Fruit fly (Drosophila melanogaster): ENCODE data around the gene CG11590.

The CG11590 gene

DNA sequence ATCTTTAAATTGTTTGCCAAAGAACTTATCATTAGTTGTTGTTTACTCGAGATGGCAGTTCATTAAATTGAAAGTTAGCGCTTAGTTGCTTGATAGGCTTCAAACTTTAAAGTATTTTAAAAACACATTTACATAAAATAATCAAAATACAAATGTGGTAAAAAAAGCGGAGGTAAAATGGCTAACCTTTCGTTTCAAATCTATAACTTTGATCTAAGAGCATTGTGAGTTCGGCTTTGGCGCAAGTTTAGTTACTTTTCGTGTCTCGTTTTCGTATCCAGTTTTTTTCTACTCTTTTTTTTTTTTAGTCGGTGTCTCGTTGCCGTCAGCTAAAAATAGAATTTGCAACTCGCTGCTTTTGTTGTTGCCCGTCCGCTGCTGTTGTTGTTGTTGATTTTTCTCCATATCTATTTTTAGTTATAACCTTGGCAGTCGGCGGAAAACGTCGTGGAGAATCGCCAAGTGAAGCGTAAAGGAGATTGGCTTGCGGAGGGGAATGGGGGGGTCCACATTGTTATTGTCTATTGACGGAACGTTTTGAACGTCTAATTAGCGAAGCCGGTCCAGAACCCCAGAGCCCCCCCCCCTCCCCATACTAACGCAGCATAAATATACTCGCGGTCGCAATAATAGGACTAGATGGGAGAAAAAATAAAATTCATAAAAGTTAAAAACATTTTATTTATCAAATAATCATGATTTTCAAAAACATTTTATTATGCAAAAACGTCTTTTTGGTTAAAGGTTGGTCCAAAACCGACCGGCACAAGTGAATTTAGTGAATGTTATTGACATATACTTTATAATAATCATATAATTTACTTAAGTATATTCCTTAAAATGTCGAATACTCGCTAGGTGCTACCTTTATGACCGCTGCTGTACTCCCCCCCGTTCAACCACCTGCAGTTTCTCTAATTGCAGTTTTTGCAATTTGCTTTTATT lies 14.8 kb downstream of the CG11590 start (continued):
- TF ChIP-seq ac (GFP tag; optimal IDR thresholded peaks at IDR 0.05) (no peak), bigmax (GFP tag; optimal IDR thresholded peaks at IDR 0.05) (no peak), Lim3 (GFP tag; IDR thresholded peaks at IDR 0.05) (no peak), CG2129 (GFP tag; IDR thresholded peaks at IDR 0.05; ENCODE audit: partially characterized antibody) (no peak), Adf1 (GFP tag; IDR thresholded peaks at IDR 0.05) (no peak), sd (tag; optimal IDR thresholded peaks at IDR 0.05) (no peak), HLHmδ (GFP tag; optimal IDR thresholded peaks at IDR 0.05) (no peak), scrt (GFP tag; optimal IDR thresholded peaks at IDR 0.05) (peak; percentile 43), CG32532 (GFP tag; IDR thresholded peaks at IDR 0.05) (peak; percentile 70), shn (GFP tag; optimal IDR thresholded peaks at IDR 0.05) (no peak), CG8944 (GFP tag; optimal IDR thresholded peaks at IDR 0.05) (no peak)

DNA sequence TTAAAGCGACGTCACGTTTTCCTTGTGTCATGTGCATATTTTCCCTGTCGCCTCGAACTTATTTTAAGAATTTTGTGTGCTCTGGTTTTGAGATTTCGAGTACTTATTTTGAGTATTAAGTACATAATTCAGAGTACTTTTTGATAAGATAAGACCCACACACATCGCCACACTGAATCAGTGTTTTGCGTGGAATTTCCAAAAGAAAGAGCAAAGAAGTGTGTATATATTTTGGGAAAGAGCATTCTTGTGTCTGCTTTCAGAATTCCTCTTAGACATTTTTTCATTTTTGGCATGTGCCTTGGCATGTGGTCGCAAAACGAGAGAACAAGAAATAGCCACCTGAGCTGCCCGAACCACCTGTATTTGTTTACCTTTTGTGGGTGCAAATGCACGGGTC lies 15.9 kb downstream of the CG11590 start:
- TF ChIP-seq Med (GFP tag), result peak; percentile 63
- TF ChIP-seq Ptx1 (GFP tag; IDR thresholded peaks at IDR 0.05), result no peak
- TF ChIP-seq ranshi (GFP tag; IDR thresholded peaks at IDR 0.05), result no peak
- TF ChIP-seq D (optimal IDR thresholded peaks at IDR 0.05), result no peak
- no peak for TF ChIP-seq D (GFP tag; optimal IDR thresholded peaks at IDR 0.05)
- no peak for TF ChIP-seq scrt (GFP tag; optimal IDR thresholded peaks at IDR 0.05)
- no peak for TF ChIP-seq CG11723 (GFP tag; optimal IDR thresholded peaks at IDR 0.05)
- peak; percentile 10 for TF ChIP-seq grau (tag; optimal IDR thresholded peaks at IDR 0.05)
- TF ChIP-seq stwl (tag; optimal IDR thresholded peaks at IDR 0.05), result no peak
- TF ChIP-seq ATbp (GFP tag; optimal IDR thresholded peaks at IDR 0.05), result no peak
- TF ChIP-seq Rfx (GFP tag; IDR thresholded peaks at IDR 0.05), result 0 out of 2 replicates have a peak, but pooled peaks have one; percentile 17
- peak; percentile 55; the same call in 1 of the 2 replicates for TF ChIP-seq Drgx (GFP tag; IDR thresholded peaks at IDR 0.05)
- no peak for TF ChIP-seq Hmx (GFP tag; optimal IDR thresholded peaks at IDR 0.05)
- peak; percentile 95 for TF ChIP-seq D19A (tag; optimal IDR thresholded peaks at IDR 0.05)
- TF ChIP-seq Fer2 (tag; optimal IDR thresholded peaks at IDR 0.05), result no peak
- TF ChIP-seq inv (GFP tag; IDR thresholded peaks at IDR 0.05; ENCODE audit: partially characterized antibody), result no peak
- TF ChIP-seq h (optimal IDR thresholded peaks at IDR 0.05), result no peak
- no peak for TF ChIP-seq HLH54F (GFP tag; optimal IDR thresholded peaks at IDR 0.05)
- no peak for TF ChIP-seq Asciz (GFP tag; optimal IDR thresholded peaks at IDR 0.05)
- TF ChIP-seq row (GFP tag; IDR thresholded peaks at IDR 0.05), result peak; percentile 32; the same call in 1 of the 3 replicates
- no peak for TF ChIP-seq Hr3 (GFP tag; optimal IDR thresholded peaks at IDR 0.05)
- no peak for TF ChIP-seq CG11093 (GFP tag; IDR thresholded peaks at IDR 0.05)
- TF ChIP-seq her (GFP tag; optimal IDR thresholded peaks at IDR 0.05), result no peak
- TF ChIP-seq BEAF-32 (GFP tag; optimal IDR thresholded peaks at IDR 0.05), result no peak
- TF ChIP-seq prd (optimal IDR thresholded peaks at IDR 0.05), result no peak
- TF ChIP-seq prd (GFP tag; IDR thresholded peaks at IDR 0.05), result 0 out of 3 replicates have a peak, but pooled peaks have one; percentile 5
- TF ChIP-seq CG7839 (tag; optimal IDR thresholded peaks at IDR 0.05), result peak; percentile 12
- TF ChIP-seq NfI (GFP tag; optimal IDR thresholded peaks at IDR 0.05), result peak; percentile 16
- no peak for TF ChIP-seq zfh2 (GFP tag; optimal IDR thresholded peaks at IDR 0.05)
- no peak for TF ChIP-seq fd96Cb (tag; optimal IDR thresholded peaks at IDR 0.05)
- TF ChIP-seq nau (GFP tag; optimal IDR thresholded peaks at IDR 0.05), result no peak
- TF ChIP-seq Ets65A (GFP tag), result peak; percentile 63
- 0 out of 2 replicates have a peak, but pooled peaks have one; percentile 13 for TF ChIP-seq sob (GFP tag; IDR thresholded peaks at IDR 0.05)
- no peak for TF ChIP-seq CG1603 (tag; optimal IDR thresholded peaks at IDR 0.05)
- no peak for TF ChIP-seq vfl (GFP tag; optimal IDR thresholded peaks at IDR 0.05)
- TF ChIP-seq CG9932 (GFP tag; IDR thresholded peaks at IDR 0.05), result peak; percentile 24; the same call in 1 of the 2 replicates
- TF ChIP-seq ftz-f1 (GFP tag; optimal IDR thresholded peaks at IDR 0.05), result no peak
- TF ChIP-seq CG32767 (GFP tag; IDR thresholded peaks at IDR 0.05), result no peak
- no peak for TF ChIP-seq CG1529 (GFP tag; optimal IDR thresholded peaks at IDR 0.05)

Measured in whole organism, embryonic.